Fruit fly (Drosophila melanogaster) whole organism, embryonic: ENCODE results near the gene Papss.

Experiments used
- Bteb2 ChIP-seq: fragments of 200-800 bp; sonication (Bioruptor generic); optimal IDR thresholded peaks from 2 replicates; lab custom pipeline; 2016; ENCODE audit warnings: missing biosample characterization, missing genetic modification characterization
- CG11085 ChIP-seq: fragments of 200-800 bp; sonication (Bioruptor generic); IDR thresholded peaks from 2 replicates; pipeline ENCODE4 v1.3.6; 2022; ENCODE audit warnings: missing biosample characterization, missing genetic modification characterization
- CG12219 ChIP-seq: fragments of 200-800 bp; sonication (Bioruptor generic); optimal IDR thresholded peaks from 3 replicates; lab custom pipeline; 2018; ENCODE audit warnings: missing biosample characterization, mild to moderate bottlenecking, missing genetic modification characterization
- CG2120 ChIP-seq: fragments of 200-800 bp; sonication (Bioruptor generic); optimal IDR thresholded peaks from 3 replicates; lab custom pipeline; 2016; ENCODE audit warnings: missing biosample characterization, missing genetic modification characterization
- CG2199 ChIP-seq: fragments of 200-800 bp; sonication (Bioruptor generic); IDR thresholded peaks from 3 replicates; pipeline ENCODE4 v1.3.6; 2022; ENCODE audit warnings: missing biosample characterization, missing genetic modification characterization
- CG32532 ChIP-seq: fragments of 200-800 bp; sonication (Bioruptor generic); IDR thresholded peaks from 2 replicates; pipeline ENCODE4 v1.3.6; 2022; ENCODE audit warnings: missing biosample characterization, missing genetic modification characterization
- CG33557 ChIP-seq: fragments of 200-800 bp; sonication (Bioruptor generic); optimal IDR thresholded peaks from 2 replicates; lab custom pipeline; 2019; ENCODE audit warnings: missing biosample characterization, mild to moderate bottlenecking, missing genetic modification characterization, moderate library complexity
- CG34224 ChIP-seq: fragments of 200-800 bp; sonication (Bioruptor generic); IDR thresholded peaks from 3 replicates; pipeline ENCODE4 v1.3.6; 2022; ENCODE audit warnings: missing biosample characterization, missing genetic modification characterization; ENCODE audit not compliant: partially characterized antibody
- CG4360 ChIP-seq: fragments of 200-800 bp; sonication (Bioruptor generic); IDR thresholded peaks from 2 replicates; pipeline ENCODE4 v1.3.6; 2022; ENCODE audit warnings: missing biosample characterization, missing genetic modification characterization
- CG5245 ChIP-seq: fragments of 200-800 bp; sonication (Bioruptor generic); optimal IDR thresholded peaks from 3 replicates; lab custom pipeline; 2016; ENCODE audit warnings: missing biosample characterization, missing genetic modification characterization
- CG6765 ChIP-seq: fragments of 200-800 bp; sonication (Bioruptor generic); optimal IDR thresholded peaks from 3 replicates; lab custom pipeline; 2017; ENCODE audit warnings: missing biosample characterization, mild to moderate bottlenecking, missing genetic modification characterization
- CG7271 ChIP-seq: fragments of 200-800 bp; sonication (Bioruptor generic); optimal IDR thresholded peaks from 2 replicates; lab custom pipeline; 2018; ENCODE audit warnings: missing biosample characterization, mild to moderate bottlenecking, missing genetic modification characterization, moderate library complexity
- CG7556 ChIP-seq: fragments of 200-800 bp; sonication (Bioruptor generic); optimal IDR thresholded peaks from 2 replicates; lab custom pipeline; 2017; ENCODE audit warnings: missing biosample characterization, mild to moderate bottlenecking, missing genetic modification characterization
- CG9797 ChIP-seq: fragments of 200-800 bp; sonication (Bioruptor generic); optimal IDR thresholded peaks from 3 replicates; lab custom pipeline; 2018; ENCODE audit warnings: missing biosample characterization, mild to moderate bottlenecking, missing genetic modification characterization
- CG9876 ChIP-seq: fragments of 200-800 bp; sonication (Bioruptor generic); optimal IDR thresholded peaks from 2 replicates; lab custom pipeline; 2016; ENCODE audit warnings: missing biosample characterization, missing genetic modification characterization
- Deaf1 ChIP-seq: fragments of 200-800 bp; optimal IDR thresholded peaks from 3 replicates; lab custom pipeline; 2019; ENCODE audit warnings: missing biosample characterization, mild to moderate bottlenecking, missing genetic modification characterization, moderate library complexity
- E2f2 ChIP-seq: fragments of 200-800 bp; sonication (Bioruptor generic); IDR thresholded peaks from 2 replicates; pipeline ENCODE4 v1.3.6; 2022; ENCODE audit warnings: missing biosample characterization, missing genetic modification characterization
- ERR ChIP-seq: fragments of 200-800 bp; sonication (Bioruptor generic); optimal IDR thresholded peaks from 2 replicates; lab custom pipeline; 2016; ENCODE audit warnings: missing biosample characterization, missing genetic modification characterization
- Hr39 ChIP-seq: fragments of >200 bp; optimal IDR thresholded peaks from 2 replicates; lab custom pipeline; 2017
- MBD-R2 ChIP-seq: fragments of 200-800 bp; sonication (Bioruptor generic); IDR thresholded peaks from 2 replicates; pipeline ENCODE4 v1.3.6; 2022; ENCODE audit warnings: missing biosample characterization, missing genetic modification characterization
- Med ChIP-seq: fragments of 200-800 bp; sonication (Bioruptor generic); peaks from one replicate; lab custom pipeline; 2016; ENCODE audit warnings: missing biosample characterization, missing genetic modification characterization, mild to moderate bottlenecking, inconsistent platforms, moderate library complexity
- NC2α ChIP-seq: fragments of 200-800 bp; sonication (Bioruptor generic); optimal IDR thresholded peaks from 2 replicates; lab custom pipeline; 2016; ENCODE audit warnings: missing biosample characterization, missing genetic modification characterization
- NK7.1 ChIP-seq: fragments of 200-800 bp; sonication (Bioruptor generic); optimal IDR thresholded peaks from 3 replicates; lab custom pipeline; 2016; ENCODE audit warnings: missing biosample characterization, missing genetic modification characterization
- Neu2 ChIP-seq: fragments of 200-800 bp; sonication (Bioruptor generic); optimal IDR thresholded peaks from 3 replicates; lab custom pipeline; 2016; ENCODE audit warnings: missing biosample characterization, missing genetic modification characterization, borderline replicate concordance
- Optix ChIP-seq: fragments of 200-800 bp; sonication (Bioruptor generic); IDR thresholded peaks from 3 replicates; pipeline ENCODE4 v1.3.6; 2022; ENCODE audit warnings: missing biosample characterization, missing genetic modification characterization
- Pdp1 ChIP-seq, 2 experiments: fragments of 200-800 bp; sonication (Bioruptor generic); optimal IDR thresholded peaks; 3 replicates each; lab custom pipeline; 2016; ENCODE audit warnings: missing biosample characterization in 2 of 2, missing genetic modification characterization in 2 of 2, mild to moderate bottlenecking in 1 of 2, moderate library complexity in 1 of 2
- Ptx1 ChIP-seq: fragments of 200-800 bp; sonication (Bioruptor generic); IDR thresholded peaks from 2 replicates; pipeline ENCODE4 v1.3.6; 2022; ENCODE audit warnings: missing biosample characterization, missing genetic modification characterization
- Ravus ChIP-seq: fragments of 200-800 bp; sonication (Bioruptor generic); IDR thresholded peaks from 2 replicates; pipeline ENCODE4 v1.3.6; 2022; ENCODE audit warnings: missing biosample characterization, missing genetic modification characterization
- Sry-δ ChIP-seq: fragments of 200-800 bp; sonication (Bioruptor generic); optimal IDR thresholded peaks from 2 replicates; lab custom pipeline; 2016; ENCODE audit warnings: missing biosample characterization, missing genetic modification characterization
- TFAM ChIP-seq: fragments of 200-800 bp; sonication (Bioruptor generic); optimal IDR thresholded peaks from 2 replicates; lab custom pipeline; 2017; ENCODE audit warnings: missing biosample characterization, missing genetic modification characterization, inconsistent platforms
- Xrp1 ChIP-seq: fragments of 200-800 bp; sonication (Bioruptor generic); IDR thresholded peaks from 2 replicates; pipeline ENCODE4 v1.3.6; 2022; ENCODE audit warnings: missing biosample characterization, missing genetic modification characterization
- cg ChIP-seq: fragments of 200-800 bp; sonication (Bioruptor generic); optimal IDR thresholded peaks from 3 replicates; lab custom pipeline; 2019; ENCODE audit warnings: missing biosample characterization, mild to moderate bottlenecking, missing genetic modification characterization, moderate library complexity
- fd102C ChIP-seq: fragments of 200-800 bp; sonication (Bioruptor generic); optimal IDR thresholded peaks from 2 replicates; lab custom pipeline; 2018; ENCODE audit warnings: missing biosample characterization, mild to moderate bottlenecking, missing genetic modification characterization, moderate library complexity
- h ChIP-seq: fragments of >200 bp; optimal IDR thresholded peaks from 2 replicates; lab custom pipeline; 2017
- kni ChIP-seq: fragments of 200-800 bp; sonication (Bioruptor generic); optimal IDR thresholded peaks from 3 replicates; lab custom pipeline; 2017; ENCODE audit warnings: mild to moderate bottlenecking, missing biosample characterization, missing genetic modification reagents, missing genetic modification characterization
- lab ChIP-seq: fragments of 200-800 bp; sonication (Bioruptor generic); optimal IDR thresholded peaks from 3 replicates; lab custom pipeline; 2017; ENCODE audit warnings: missing biosample characterization, missing genetic modification characterization, mild to moderate bottlenecking, moderate library complexity, missing genetic modification reagents
- maf-S ChIP-seq: fragments of 200-800 bp; sonication (Bioruptor generic); optimal IDR thresholded peaks from 2 replicates; lab custom pipeline; 2016; ENCODE audit warnings: missing biosample characterization, missing genetic modification characterization
- pum ChIP-seq: fragments of 200-800 bp; sonication (Bioruptor generic); optimal IDR thresholded peaks from 2 replicates; lab custom pipeline; 2016; ENCODE audit warnings: missing biosample characterization, missing genetic modification characterization
- repo ChIP-seq: fragments of 200-800 bp; sonication (Bioruptor generic); optimal IDR thresholded peaks from 2 replicates; lab custom pipeline; 2016; ENCODE audit warnings: missing biosample characterization, missing genetic modification characterization
- run ChIP-seq: fragments of 200-800 bp; sonication (Bioruptor generic); optimal IDR thresholded peaks from 3 replicates; lab custom pipeline; 2018; ENCODE audit warnings: missing biosample characterization, mild to moderate bottlenecking, missing genetic modification characterization
- salm ChIP-seq: fragments of 200-800 bp; sonication (Bioruptor generic); optimal IDR thresholded peaks from 2 replicates; lab custom pipeline; 2018; ENCODE audit warnings: missing biosample characterization, mild to moderate bottlenecking, missing genetic modification characterization
- sd ChIP-seq: fragments of 200-800 bp; sonication (Bioruptor generic); optimal IDR thresholded peaks from 3 replicates; lab custom pipeline; 2018; ENCODE audit warnings: missing biosample characterization, mild to moderate bottlenecking, missing genetic modification characterization, moderate library complexity
- seq ChIP-seq: fragments of 200-800 bp; sonication (Bioruptor generic); IDR thresholded peaks from 2 replicates; pipeline ENCODE4 v1.3.6; 2022; ENCODE audit warnings: missing biosample characterization, missing genetic modification characterization
- slou ChIP-seq: fragments of 200-800 bp; sonication (Bioruptor generic); optimal IDR thresholded peaks from 3 replicates; lab custom pipeline; 2016; ENCODE audit warnings: missing biosample characterization, missing genetic modification characterization
- stc ChIP-seq: fragments of 200-800 bp; sonication (Bioruptor generic); IDR thresholded peaks from 2 replicates; pipeline ENCODE4 v1.3.6; 2022; ENCODE audit warnings: missing biosample characterization, missing genetic modification characterization
- tio ChIP-seq: fragments of 200-800 bp; sonication (Bioruptor generic); optimal IDR thresholded peaks from 2 replicates; lab custom pipeline; 2017; ENCODE audit warnings: missing biosample characterization, missing genetic modification characterization, inconsistent platforms
- unc-4 ChIP-seq: fragments of 200-800 bp; sonication (Bioruptor generic); IDR thresholded peaks from 2 replicates; pipeline ENCODE4 v1.3.6; 2022; ENCODE audit warnings: missing biosample characterization, missing genetic modification characterization; ENCODE audit not compliant: partially characterized antibody
- zf30C ChIP-seq: fragments of 200-800 bp; sonication (Bioruptor generic); optimal IDR thresholded peaks from 3 replicates; lab custom pipeline; 2018; ENCODE audit warnings: missing biosample characterization, mild to moderate bottlenecking, missing genetic modification characterization

The Papss gene

DNA sequence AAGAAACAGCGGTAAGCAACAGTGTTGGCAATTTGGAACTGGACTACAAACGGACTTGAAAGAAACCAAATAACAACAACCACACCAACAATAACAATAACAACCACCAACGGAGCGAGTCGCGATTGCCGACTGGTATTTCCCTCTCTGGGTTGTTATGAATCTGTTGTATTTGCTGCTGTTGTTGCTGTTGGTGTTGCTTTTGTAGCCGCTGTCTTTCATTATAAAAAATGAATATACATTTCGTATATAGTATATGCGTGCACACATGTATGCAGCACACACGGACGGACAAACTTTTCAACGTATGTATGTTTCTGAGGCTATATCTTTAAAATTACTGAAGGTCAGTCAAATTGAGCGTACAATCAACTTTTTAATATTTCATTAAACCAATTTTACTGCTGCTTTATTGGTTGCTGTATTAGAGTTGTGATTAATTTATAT, 58.3 kb downstream of the Papss start (continued):
- TF ChIP-seq CG2199 (GFP tag; lab: Robert Waterston, UW) (no peak), sd (tag; lab: Kevin White, UChicago) (peak; percentile 21), CG7556 (GFP tag; lab: Kevin White, UChicago) (peak; percentile 25), Deaf1 (tag; lab: Kevin White, UChicago) (no peak), Med (GFP tag; lab: Kevin White, UChicago) (no peak), Optix (no peak), CG7271 (no peak), Hr39 (lab: Kevin White, UChicago) (no peak), repo (GFP tag; lab: Kevin White, UChicago) (no peak), Ravus (GFP tag; lab: Robert Waterston, UW) (no peak), Sry-δ (no peak), CG9876 (GFP tag; lab: Kevin White, UChicago) (no peak), CG12219 (GFP tag; lab: Kevin White, UChicago) (no peak), tio (GFP tag; lab: Kevin White, UChicago) (no peak)
- TF ChIP-seq, all 482 proteins: peak for 11

DNA sequence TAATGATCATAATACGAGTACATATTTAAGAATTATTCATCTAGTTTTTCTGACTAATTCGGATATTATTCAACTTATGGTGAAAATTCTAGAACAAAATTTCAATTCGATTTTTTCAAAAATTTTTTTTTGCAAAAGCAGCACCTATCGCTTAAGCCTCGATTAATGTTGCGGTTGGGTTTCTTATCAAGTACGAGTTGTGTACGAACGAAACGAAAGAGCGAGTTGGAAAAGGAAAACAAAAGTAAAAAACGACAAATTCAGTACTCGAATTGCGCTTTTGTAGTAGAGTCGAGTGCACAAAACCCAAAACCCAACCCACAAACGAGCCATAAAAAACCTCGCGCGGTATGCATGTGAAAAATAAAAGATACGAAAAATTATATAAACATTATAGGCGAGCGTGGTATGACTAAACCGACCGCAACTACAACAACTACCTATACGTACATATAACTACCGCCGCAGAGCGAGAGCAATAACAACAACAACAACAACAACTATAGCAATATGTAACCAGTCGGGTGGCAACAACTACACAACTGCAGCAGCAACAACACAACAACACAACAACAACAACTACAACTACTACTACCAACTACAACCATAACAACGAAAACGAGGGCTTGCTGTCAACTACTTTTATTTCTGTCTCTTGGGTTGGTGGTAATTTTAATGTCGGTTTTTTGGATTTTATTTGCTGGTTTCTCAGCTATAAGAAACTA, 59.5 kb downstream of the Papss start:
- TF ChIP-seq CG33557 (GFP tag; lab: Kevin White, UChicago) (no peak), seq (GFP tag; lab: Robert Waterston, UW) (no peak), E2f2 (GFP tag; lab: Robert Waterston, UW) (no peak), run (tag; lab: Kevin White, UChicago) (no peak), fd102C (GFP tag; lab: Kevin White, UChicago) (no peak), Med (GFP tag; lab: Kevin White, UChicago) (peak; percentile 47), Bteb2 (GFP tag; lab: Kevin White, UChicago) (no peak), CG2120 (GFP tag; lab: Kevin White, UChicago) (no peak), Neu2 (GFP tag; lab: Kevin White, UChicago) (no peak), kni (GFP tag; lab: Kevin White, UChicago) (peak; percentile 16), MBD-R2 (GFP tag; lab: Robert Waterston, UW) (no peak), salm (tag; lab: Kevin White, UChicago) (no peak), CG11085 (GFP tag; lab: Robert Waterston, UW) (no peak), slou (GFP tag; lab: Kevin White, UChicago) (no peak), stc (peak; percentile 36; the same call in 1 of the 2 replicates), Ptx1 (no peak), CG32532 (GFP tag; lab: Robert Waterston, UW) (no peak), sd (tag; lab: Kevin White, UChicago) (peak; percentile 12), CG6765 (GFP tag; lab: Kevin White, UChicago) (no peak), CG9876 (GFP tag; lab: Kevin White, UChicago) (no peak), Xrp1 (no peak), CG9797 (GFP tag; lab: Kevin White, UChicago) (no peak), pum (GFP tag; lab: Kevin White, UChicago) (no peak), lab (peak; percentile 1), CG34224 (GFP tag; lab: Robert Waterston, UW) (no peak), Pdp1 (GFP tag; optimal IDR thresholded peaks at IDR 0.05; lab: Kevin White, UChicago) (peak in 1 of 2 experiments; percentile 79), zf30C (GFP tag; lab: Kevin White, UChicago) (no peak), CG5245 (GFP tag; lab: Kevin White, UChicago) (no peak), ERR (GFP tag; lab: Kevin White, UChicago) (no peak), NK7.1 (GFP tag; lab: Kevin White, UChicago) (no peak), unc-4 (GFP tag; lab: Robert Waterston, UW) (no peak), maf-S (no peak), cg (GFP tag; lab: Kevin White, UChicago) (peak; percentile 34), TFAM (GFP tag; lab: Kevin White, UChicago) (no peak), CG4360 (GFP tag; lab: Robert Waterston, UW) (peak; percentile 97), h (lab: Kevin White, UChicago) (no peak), Ravus (GFP tag; lab: Robert Waterston, UW) (no peak), NC2α (no peak)
